Fruit fly (Drosophila melanogaster) whole organism, embryonic: ENCODE results near the gene CAH16.

Experiments
- Abd-B ChIP-seq: fragments of 200-800 bp; sonication (Bioruptor generic); optimal IDR thresholded peaks from 2 replicates; lab custom pipeline; 2018; ENCODE audit warnings: missing biosample characterization, mild to moderate bottlenecking, missing genetic modification characterization, moderate library complexity
- Adf1 ChIP-seq: fragments of 200-800 bp; sonication (Bioruptor generic); IDR thresholded peaks from 2 replicates; pipeline ENCODE4 v1.3.6; 2022; ENCODE audit warnings: missing biosample characterization, missing genetic modification characterization
- Aef1 ChIP-seq: fragments of 200-800 bp; sonication (Bioruptor generic); IDR thresholded peaks from 3 replicates; pipeline ENCODE4 v1.3.6; 2022; ENCODE audit warnings: missing biosample characterization, missing genetic modification characterization
- CG11504 ChIP-seq: fragments of 200-800 bp; sonication (Bioruptor generic); optimal IDR thresholded peaks from 3 replicates; lab custom pipeline; 2019; ENCODE audit warnings: missing biosample characterization, mild to moderate bottlenecking, missing genetic modification characterization, moderate library complexity
- CG11696 ChIP-seq: fragments of 200-800 bp; sonication (Bioruptor generic); IDR thresholded peaks from 2 replicates; pipeline ENCODE4 v1.3.6; 2022; ENCODE audit warnings: missing biosample characterization, missing genetic modification characterization
- CG12155 ChIP-seq: fragments of 200-800 bp; sonication (Bioruptor generic); optimal IDR thresholded peaks from 3 replicates; lab custom pipeline; 2016; ENCODE audit warnings: missing biosample characterization, missing genetic modification characterization
- CG12769 ChIP-seq: fragments of 200-800 bp; sonication (Bioruptor generic); optimal IDR thresholded peaks from 2 replicates; lab custom pipeline; 2019; ENCODE audit warnings: missing biosample characterization, mild to moderate bottlenecking, missing genetic modification characterization, moderate library complexity
- CG13624 ChIP-seq: fragments of 200-800 bp; sonication (Bioruptor generic); optimal IDR thresholded peaks from 2 replicates; lab custom pipeline; 2016; ENCODE audit warnings: missing biosample characterization, missing genetic modification characterization
- CG1603 ChIP-seq: fragments of 200-800 bp; sonication (Bioruptor generic); optimal IDR thresholded peaks from 2 replicates; lab custom pipeline; 2019; ENCODE audit warnings: missing biosample characterization, mild to moderate bottlenecking, missing genetic modification characterization, moderate library complexity
- CG18011 ChIP-seq: fragments of 200-800 bp; sonication (Bioruptor generic); optimal IDR thresholded peaks from 2 replicates; lab custom pipeline; 2017; ENCODE audit warnings: missing biosample characterization, missing genetic modification characterization, mild to moderate bottlenecking, moderate library complexity, missing genotype
- CG2116 ChIP-seq: fragments of 200-800 bp; sonication (Bioruptor generic); optimal IDR thresholded peaks from 3 replicates; lab custom pipeline; 2018; ENCODE audit warnings: missing biosample characterization, mild to moderate bottlenecking, missing genetic modification characterization
- CG2120 ChIP-seq: fragments of 200-800 bp; sonication (Bioruptor generic); optimal IDR thresholded peaks from 3 replicates; lab custom pipeline; 2016; ENCODE audit warnings: missing biosample characterization, missing genetic modification characterization
- CG2712 ChIP-seq: fragments of 200-800 bp; optimal IDR thresholded peaks from 3 replicates; lab custom pipeline; 2019; ENCODE audit warnings: missing biosample characterization, mild to moderate bottlenecking, missing genetic modification characterization, moderate library complexity
- CG2875 ChIP-seq: fragments of 200-800 bp; sonication (Bioruptor generic); optimal IDR thresholded peaks from 2 replicates; lab custom pipeline; 2017; ENCODE audit warnings: missing biosample characterization, mild to moderate bottlenecking, missing genetic modification characterization, missing genetic modification reagents
- CG33213 ChIP-seq: fragments of 200-800 bp; sonication (Bioruptor generic); optimal IDR thresholded peaks from 3 replicates; lab custom pipeline; 2016; ENCODE audit warnings: missing biosample characterization, missing genetic modification characterization
- CG9609 ChIP-seq: fragments of 200-800 bp; sonication (Bioruptor generic); optimal IDR thresholded peaks from 3 replicates; lab custom pipeline; 2016; ENCODE audit warnings: missing biosample characterization, missing genetic modification characterization
- CG9797 ChIP-seq: fragments of 200-800 bp; sonication (Bioruptor generic); optimal IDR thresholded peaks from 3 replicates; lab custom pipeline; 2018; ENCODE audit warnings: missing biosample characterization, mild to moderate bottlenecking, missing genetic modification characterization
- CTCF ChIP-seq: fragments of 200-800 bp; sonication (Bioruptor generic); optimal IDR thresholded peaks from 2 replicates; lab custom pipeline; 2017; ENCODE audit warnings: missing biosample characterization, mild to moderate bottlenecking, missing genetic modification characterization, moderate library complexity
- CrebB ChIP-seq: fragments of 200-800 bp; sonication (Bioruptor generic); optimal IDR thresholded peaks from 3 replicates; lab custom pipeline; 2018; ENCODE audit warnings: missing biosample characterization, mild to moderate bottlenecking, missing genetic modification characterization
- Dbx ChIP-seq: fragments of 200-800 bp; sonication (Bioruptor generic); IDR thresholded peaks from 3 replicates; pipeline ENCODE4 v1.3.6; 2022; ENCODE audit warnings: missing biosample characterization, missing genetic modification characterization
- Deaf1 ChIP-seq: fragments of 200-800 bp; optimal IDR thresholded peaks from 3 replicates; lab custom pipeline; 2019; ENCODE audit warnings: missing biosample characterization, mild to moderate bottlenecking, missing genetic modification characterization, moderate library complexity
- Dfd ChIP-seq, 2 experiments: fragments of >200 bp; optimal IDR thresholded peaks; 2 replicates each; lab custom pipeline; 2017; ENCODE audit warnings: missing biosample characterization in 2 of 2, missing genetic modification characterization in 2 of 2
- Ets97D ChIP-seq: fragments of 200-800 bp; sonication (Bioruptor generic); optimal IDR thresholded peaks from 3 replicates; lab custom pipeline; 2016; ENCODE audit warnings: missing biosample characterization, missing genetic modification characterization
- Kr ChIP-seq: fragments of 200-800 bp; sonication (Bioruptor generic); optimal IDR thresholded peaks from 2 replicates; lab custom pipeline; 2017; ENCODE audit warnings: missing biosample characterization, mild to moderate bottlenecking, missing genetic modification characterization
- Mad ChIP-seq: fragments of 200-800 bp; sonication (Bioruptor generic); optimal IDR thresholded peaks from 2 replicates; lab custom pipeline; 2016; ENCODE audit warnings: missing biosample characterization, missing genetic modification characterization
- Pdp1 ChIP-seq, 2 experiments: fragments of 200-800 bp; sonication (Bioruptor generic); optimal IDR thresholded peaks; 3 replicates each; lab custom pipeline; 2016; ENCODE audit warnings: missing biosample characterization in 2 of 2, missing genetic modification characterization in 2 of 2, mild to moderate bottlenecking in 1 of 2, moderate library complexity in 1 of 2
- Side ChIP-seq: fragments of 200-800 bp; sonication (Bioruptor generic); optimal IDR thresholded peaks from 2 replicates; lab custom pipeline; 2016; ENCODE audit warnings: missing biosample characterization, missing genetic modification characterization
- Vsx1 ChIP-seq: fragments of 200-800 bp; sonication (Bioruptor generic); optimal IDR thresholded peaks from 2 replicates; lab custom pipeline; 2017; ENCODE audit warnings: missing biosample characterization, mild to moderate bottlenecking, missing genetic modification characterization, missing genetic modification reagents
- bigmax ChIP-seq: fragments of 200-800 bp; sonication (Bioruptor generic); optimal IDR thresholded peaks from 2 replicates; lab custom pipeline; 2018; ENCODE audit warnings: missing biosample characterization, mild to moderate bottlenecking, missing genetic modification characterization
- cg ChIP-seq: fragments of 200-800 bp; sonication (Bioruptor generic); optimal IDR thresholded peaks from 3 replicates; lab custom pipeline; 2019; ENCODE audit warnings: missing biosample characterization, mild to moderate bottlenecking, missing genetic modification characterization, moderate library complexity
- emc ChIP-seq: fragments of 200-800 bp; sonication (Bioruptor generic); optimal IDR thresholded peaks from 2 replicates; lab custom pipeline; 2016; ENCODE audit warnings: missing biosample characterization, missing genetic modification characterization
- gfzf ChIP-seq: fragments of 200-800 bp; sonication (Bioruptor generic); optimal IDR thresholded peaks from 2 replicates; lab custom pipeline; 2016; ENCODE audit warnings: missing biosample characterization, mild to moderate bottlenecking, missing genetic modification characterization, moderate library complexity
- grau ChIP-seq: fragments of 200-800 bp; optimal IDR thresholded peaks from 3 replicates; lab custom pipeline; 2019; ENCODE audit warnings: missing biosample characterization, mild to moderate bottlenecking, missing genetic modification characterization, moderate library complexity
- gsb ChIP-seq: fragments of 200-800 bp; sonication (Bioruptor generic); IDR thresholded peaks from 2 replicates; pipeline ENCODE4 v1.3.6; 2022; ENCODE audit warnings: missing biosample characterization, missing genetic modification characterization
- gsb-n ChIP-seq: fragments of 200-800 bp; sonication (Bioruptor generic); optimal IDR thresholded peaks from 3 replicates; lab custom pipeline; 2018; ENCODE audit warnings: missing biosample characterization, mild to moderate bottlenecking, missing genetic modification characterization
- inv ChIP-seq: fragments of 200-800 bp; sonication (Bioruptor generic); IDR thresholded peaks from 2 replicates; pipeline ENCODE4 v1.3.6; 2022; ENCODE audit warnings: missing biosample characterization, missing genetic modification characterization; ENCODE audit not compliant: partially characterized antibody
- lilli ChIP-seq: fragments of 200-800 bp; sonication (Bioruptor generic); optimal IDR thresholded peaks from 3 replicates; lab custom pipeline; 2016; ENCODE audit warnings: missing biosample characterization, missing genetic modification characterization
- lmd ChIP-seq: fragments of 200-800 bp; sonication (Bioruptor generic); IDR thresholded peaks from 2 replicates; pipeline ENCODE4 v1.3.6; 2022; ENCODE audit warnings: missing biosample characterization, missing genetic modification characterization
- onecut ChIP-seq: fragments of 200-800 bp; sonication (Bioruptor generic); IDR thresholded peaks from 2 replicates; pipeline ENCODE4 v1.3.6; 2022; ENCODE audit warnings: missing biosample characterization, missing genetic modification characterization
- pan ChIP-seq, 4 experiments: fragments of >200 bp in 3 of 4; fragments of 200-800 bp in 1 of 4; sonication (Bioruptor generic) in 1 of 4; optimal IDR thresholded peaks in 3 of 4; IDR thresholded peaks in 1 of 4; 2 replicates each; pipeline versions ENCODE4 v1.3.6 to Lab custom; 2017 to 2022; ENCODE audit warnings: missing biosample characterization in 2 of 4, missing genetic modification characterization in 2 of 4, mixed read lengths in 1 of 4
- phol ChIP-seq: fragments of 200-800 bp; sonication (Bioruptor generic); optimal IDR thresholded peaks from 3 replicates; lab custom pipeline; 2018; ENCODE audit warnings: missing biosample characterization, mild to moderate bottlenecking, missing genetic modification characterization, moderate library complexity
- pita ChIP-seq: fragments of 200-800 bp; sonication (Bioruptor generic); optimal IDR thresholded peaks from 2 replicates; lab custom pipeline; 2017; ENCODE audit warnings: missing biosample characterization, mild to moderate bottlenecking, missing genetic modification characterization
- schlank ChIP-seq: fragments of 200-800 bp; sonication (Bioruptor generic); optimal IDR thresholded peaks from 2 replicates; lab custom pipeline; 2018; ENCODE audit warnings: missing biosample characterization, mild to moderate bottlenecking, missing genetic modification characterization
- sd ChIP-seq: fragments of 200-800 bp; sonication (Bioruptor generic); optimal IDR thresholded peaks from 3 replicates; lab custom pipeline; 2018; ENCODE audit warnings: missing biosample characterization, mild to moderate bottlenecking, missing genetic modification characterization, moderate library complexity
- unc-4 ChIP-seq: fragments of 200-800 bp; sonication (Bioruptor generic); IDR thresholded peaks from 2 replicates; pipeline ENCODE4 v1.3.6; 2022; ENCODE audit warnings: missing biosample characterization, missing genetic modification characterization; ENCODE audit not compliant: partially characterized antibody

The CAH16 gene

DNA sequence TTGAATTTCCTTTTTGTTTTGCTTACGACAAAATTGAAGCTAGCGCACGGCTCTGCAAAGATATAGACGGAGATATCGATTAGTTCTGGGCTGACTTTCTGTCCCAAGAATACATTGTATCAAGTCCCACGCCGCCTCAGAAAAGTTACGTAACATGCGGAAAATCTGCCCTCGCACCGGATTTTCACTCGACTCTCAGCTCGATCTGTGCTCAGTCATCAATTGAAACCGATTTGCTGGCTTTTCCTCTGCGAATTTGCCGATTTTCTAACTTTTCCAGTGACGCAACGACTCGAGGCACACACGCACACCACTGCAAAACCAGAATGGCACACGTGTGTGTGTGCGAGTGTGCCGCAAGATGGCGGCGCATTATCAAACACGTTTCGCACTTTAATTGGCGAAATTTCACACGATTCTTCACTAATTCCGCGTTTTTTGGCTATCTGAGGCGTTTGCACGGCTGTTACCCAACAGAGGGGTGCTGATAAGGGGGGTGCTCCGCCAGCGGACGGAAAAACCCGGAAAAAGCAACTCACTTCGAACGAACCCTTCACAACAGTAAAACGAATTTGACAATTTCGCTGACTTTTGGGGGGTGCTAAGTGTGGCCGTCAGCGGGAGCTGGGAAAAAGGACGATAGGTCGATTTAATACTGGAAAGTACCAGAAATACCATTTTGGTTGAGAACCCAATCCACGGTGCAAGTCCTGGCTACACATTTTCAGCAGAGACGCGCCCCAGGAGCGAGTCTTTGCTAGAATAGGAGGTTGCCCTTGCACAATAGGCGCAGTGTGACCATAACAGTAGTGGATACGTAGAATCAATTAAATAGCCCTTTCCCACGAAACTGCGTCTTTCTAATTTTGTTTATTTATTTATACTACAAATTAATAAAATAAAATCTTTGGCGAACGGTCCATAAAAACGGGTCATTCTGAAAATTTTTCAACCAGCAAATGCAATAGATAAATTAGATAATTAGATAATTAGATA is 40.8 kb upstream of the CAH16 start, which contains the start of gene ATPsynC (continued):
- TF ChIP-seq schlank (peak; percentile 20), onecut (GFP tag; lab: Robert Waterston, UW) (peak; percentile 40), CG18011 (no peak), emc (GFP tag; lab: Kevin White, UChicago) (peak; percentile 17), unc-4 (no peak), Dfd (GFP tag; optimal IDR thresholded peaks at IDR 0.05; lab: Kevin White, UChicago) (peak in 1 of 2 experiments; percentile 67), CG2712 (tag; lab: Kevin White, UChicago) (peak; percentile 52)
- TF ChIP-seq, all 482 proteins: peak for 198

DNA sequence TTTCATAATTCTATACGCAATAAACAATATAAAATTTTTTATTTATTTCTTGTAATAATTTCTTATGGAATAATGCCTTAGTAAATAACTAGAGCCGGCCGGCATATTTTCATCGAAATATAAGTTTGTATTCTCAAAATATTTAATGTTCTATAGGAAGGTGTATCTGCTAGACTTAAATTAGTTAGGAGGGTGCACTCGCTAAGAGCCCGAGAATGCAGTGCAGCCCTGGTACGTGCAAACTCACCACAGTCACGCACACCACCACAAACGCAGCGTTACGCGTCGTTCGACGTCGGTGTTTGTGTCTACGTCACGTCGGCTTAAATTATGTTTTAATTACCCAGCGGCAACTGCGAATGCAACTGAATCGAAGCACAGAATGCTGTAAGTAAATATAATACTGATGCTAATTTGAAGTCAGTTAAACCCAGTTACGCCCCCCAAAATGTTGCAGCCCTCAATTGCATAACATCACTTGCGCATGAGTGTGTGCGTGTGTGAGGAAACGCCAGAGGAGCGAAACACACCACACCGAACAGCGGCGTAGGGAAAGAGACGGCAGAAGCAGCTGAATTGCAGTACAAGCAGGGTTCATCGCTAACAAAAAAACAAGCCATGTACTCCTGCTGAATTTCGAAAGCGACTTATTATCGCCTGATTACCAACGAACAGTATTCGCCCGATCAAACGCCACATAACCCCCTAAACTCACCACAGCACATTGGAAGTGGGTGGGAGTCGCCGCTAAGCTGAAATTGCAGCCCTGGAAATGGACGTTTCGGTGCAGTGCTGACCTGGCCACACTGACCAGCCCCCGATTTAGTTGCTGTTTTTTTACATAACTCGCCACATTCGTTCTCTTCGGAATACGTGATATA is 39.4 kb upstream of the CAH16 start, which contains the start of gene CG12054:
Gene CG12054, plus strand, starts transcription at position 247 of the 881 bp plus-strand sequence.
- TF ChIP-seq lilli (GFP tag; lab: Kevin White, UChicago) (peak; percentile 9), CG1603 (tag; lab: Kevin White, UChicago) (peak; percentile 63), phol (tag; lab: Kevin White, UChicago) (peak; percentile 2), inv (GFP tag; lab: Robert Waterston, UW) (no peak), CG12769 (tag; lab: Kevin White, UChicago) (peak; percentile 9), sd (tag; lab: Kevin White, UChicago) (peak; percentile 59), Dbx (GFP tag; lab: Robert Waterston, UW) (no peak), Deaf1 (tag; lab: Kevin White, UChicago) (peak; percentile 0), grau (tag; lab: Kevin White, UChicago) (no peak), bigmax (peak; percentile 85), cg (GFP tag; lab: Kevin White, UChicago) (peak; percentile 97), Adf1 (GFP tag; lab: Robert Waterston, UW) (no peak), pita (GFP tag; lab: Kevin White, UChicago) (peak; percentile 54), CG2120 (GFP tag; lab: Kevin White, UChicago) (no peak), CG2875 (GFP tag; lab: Kevin White, UChicago) (no peak), Pdp1 (GFP tag; optimal IDR thresholded peaks at IDR 0.05; lab: Kevin White, UChicago) (peak in 1 of 2 experiments; percentile 100), CG12155 (GFP tag; lab: Kevin White, UChicago) (peak; percentile 48), gsb-n (tag; lab: Kevin White, UChicago) (peak; percentile 0), Kr (no peak), CG9797 (GFP tag; lab: Kevin White, UChicago) (peak; percentile 91), gsb (GFP tag; lab: Robert Waterston, UW) (no peak), CTCF (GFP tag; lab: Kevin White, UChicago) (peak; percentile 60), Side (GFP tag; lab: Kevin White, UChicago) (peak; percentile 5), Ets97D (GFP tag; lab: Kevin White, UChicago) (peak; percentile 28), CG33213 (GFP tag; lab: Kevin White, UChicago) (peak; percentile 26), CG11504 (tag; lab: Kevin White, UChicago) (peak; percentile 23), CG13624 (GFP tag; lab: Kevin White, UChicago) (peak; percentile 16), Mad (GFP tag; lab: Kevin White, UChicago) (peak; percentile 17), CG2116 (peak; percentile 20), pan (optimal IDR thresholded peaks at IDR 0.05; lab: Kevin White, UChicago) (no peak), pan (GFP tag; optimal IDR thresholded peaks at IDR 0.05 in 1 of 2, IDR thresholded peaks at IDR 0.05 in 1 of 2) (no peak), lmd (GFP tag; lab: Robert Waterston, UW) (no peak), Vsx1 (GFP tag; lab: Kevin White, UChicago) (no peak), CG9609 (peak; percentile 16), gfzf (GFP tag; lab: Kevin White, UChicago) (peak; percentile 91), Aef1 (no peak), CG11696 (GFP tag; lab: Robert Waterston, UW) (no peak), CrebB (tag; lab: Kevin White, UChicago) (peak; percentile 42), Abd-B (GFP tag; lab: Kevin White, UChicago) (peak; percentile 59)
